Fruit fly (Drosophila melanogaster) whole organism, embryonic: ENCODE measurements around the gene CG5810.

ENCODE experiments used
- Ada2b ChIP-seq: fragments of 200-800 bp; sonication (Bioruptor generic); IDR thresholded peaks from 2 replicates; pipeline ENCODE4 v1.3.6; 2022; ENCODE audit warnings: missing biosample characterization, missing genetic modification characterization
- Asciz ChIP-seq: fragments of 200-800 bp; sonication (Bioruptor generic); optimal IDR thresholded peaks from 2 replicates; lab custom pipeline; 2017; ENCODE audit warnings: missing biosample characterization, mild to moderate bottlenecking, missing genetic modification characterization, missing genetic modification reagents
- BEAF-32 ChIP-seq: fragments of 200-800 bp; sonication (Bioruptor generic); optimal IDR thresholded peaks from 3 replicates; lab custom pipeline; 2017; ENCODE audit warnings: missing biosample characterization, missing genetic modification characterization, mild to moderate bottlenecking, moderate library complexity, missing genetic modification reagents
- Bteb2 ChIP-seq: fragments of 200-800 bp; sonication (Bioruptor generic); optimal IDR thresholded peaks from 2 replicates; lab custom pipeline; 2016; ENCODE audit warnings: missing biosample characterization, missing genetic modification characterization
- CG12942 ChIP-seq: fragments of 200-800 bp; sonication (Bioruptor generic); optimal IDR thresholded peaks from 3 replicates; lab custom pipeline; 2016; ENCODE audit warnings: missing biosample characterization, missing genetic modification characterization
- CG14965 ChIP-seq: fragments of 200-800 bp; sonication (Bioruptor generic); optimal IDR thresholded peaks from 2 replicates; lab custom pipeline; 2016; ENCODE audit warnings: missing biosample characterization, missing genetic modification characterization, borderline replicate concordance
- CG17359 ChIP-seq: fragments of 200-800 bp; sonication (Bioruptor generic); optimal IDR thresholded peaks from 3 replicates; lab custom pipeline; 2018; ENCODE audit warnings: missing biosample characterization, mild to moderate bottlenecking, missing genetic modification characterization, moderate library complexity
- CG18599 ChIP-seq: fragments of 200-800 bp; sonication (Bioruptor generic); optimal IDR thresholded peaks from 3 replicates; lab custom pipeline; 2017; ENCODE audit warnings: missing biosample characterization, missing genetic modification characterization, mild to moderate bottlenecking, moderate library complexity, missing genetic modification reagents
- CG31365 ChIP-seq: fragments of 200-800 bp; sonication (Bioruptor generic); optimal IDR thresholded peaks from 2 replicates; lab custom pipeline; 2018; ENCODE audit warnings: missing biosample characterization, mild to moderate bottlenecking, missing genetic modification characterization
- CG31388 ChIP-seq: fragments of 200-800 bp; sonication (Bioruptor generic); optimal IDR thresholded peaks from 2 replicates; lab custom pipeline; 2016; ENCODE audit warnings: missing biosample characterization, missing genetic modification characterization
- CG6654 ChIP-seq: fragments of 200-800 bp; sonication (Bioruptor generic); optimal IDR thresholded peaks from 2 replicates; lab custom pipeline; 2017; ENCODE audit warnings: missing biosample characterization, mild to moderate bottlenecking, missing genetic modification characterization
- CG9609 ChIP-seq: fragments of 200-800 bp; sonication (Bioruptor generic); optimal IDR thresholded peaks from 3 replicates; lab custom pipeline; 2016; ENCODE audit warnings: missing biosample characterization, missing genetic modification characterization
- CTCF ChIP-seq: fragments of 200-800 bp; sonication (Bioruptor generic); optimal IDR thresholded peaks from 2 replicates; lab custom pipeline; 2017; ENCODE audit warnings: missing biosample characterization, mild to moderate bottlenecking, missing genetic modification characterization, moderate library complexity
- Dek ChIP-seq: fragments of 200-800 bp; sonication (Bioruptor generic); optimal IDR thresholded peaks from 3 replicates; lab custom pipeline; 2019; ENCODE audit warnings: missing biosample characterization, mild to moderate bottlenecking, missing genetic modification characterization, moderate library complexity
- Dll ChIP-seq: fragments of 200-800 bp; sonication (Bioruptor generic); IDR thresholded peaks from 4 replicates; pipeline ENCODE4 v1.3.6; 2022; ENCODE audit warnings: missing biosample characterization, missing genetic modification characterization; ENCODE audit not compliant: partially characterized antibody
- E2f2 ChIP-seq: fragments of 200-800 bp; sonication (Bioruptor generic); IDR thresholded peaks from 2 replicates; pipeline ENCODE4 v1.3.6; 2022; ENCODE audit warnings: missing biosample characterization, missing genetic modification characterization
- H15 ChIP-seq: fragments of 200-800 bp; sonication (Bioruptor generic); IDR thresholded peaks from 3 replicates; pipeline ENCODE4 v1.3.6; 2022; ENCODE audit warnings: missing biosample characterization, missing genetic modification characterization
- H2.0 ChIP-seq: fragments of 200-800 bp; sonication (Bioruptor generic); IDR thresholded peaks from 2 replicates; pipeline ENCODE4 v1.3.6; 2022; ENCODE audit warnings: missing biosample characterization, missing genetic modification characterization
- Hr39 ChIP-seq: fragments of >200 bp; optimal IDR thresholded peaks from 2 replicates; lab custom pipeline; 2017
- Hr51 ChIP-seq, 2 experiments: fragments of 200-800 bp; sonication (Bioruptor generic); optimal IDR thresholded peaks; 2 replicates in 1 of 2; 3 replicates in 1 of 2; lab custom pipeline; 2016 to 2018; ENCODE audit warnings: missing biosample characterization in 2 of 2, missing genetic modification characterization in 2 of 2, mild to moderate bottlenecking in 1 of 2, moderate library complexity in 1 of 2
- Mad ChIP-seq: fragments of 200-800 bp; sonication (Bioruptor generic); optimal IDR thresholded peaks from 2 replicates; lab custom pipeline; 2016; ENCODE audit warnings: missing biosample characterization, missing genetic modification characterization
- Mrtf ChIP-seq: fragments of 200-800 bp; sonication (Bioruptor generic); IDR thresholded peaks from 3 replicates; pipeline ENCODE4 v1.3.6; 2022; ENCODE audit warnings: missing biosample characterization, missing genetic modification characterization
- NFAT ChIP-seq: fragments of 200-800 bp; sonication (Bioruptor generic); IDR thresholded peaks from 2 replicates; pipeline ENCODE4 v1.3.6; 2022; ENCODE audit warnings: missing biosample characterization, missing genetic modification characterization
- NfI ChIP-seq: fragments of 200-800 bp; sonication (Bioruptor generic); optimal IDR thresholded peaks from 3 replicates; lab custom pipeline; 2018; ENCODE audit warnings: missing biosample characterization, mild to moderate bottlenecking, missing genetic modification characterization, moderate library complexity
- Six4 ChIP-seq: fragments of 200-800 bp; sonication (Bioruptor generic); optimal IDR thresholded peaks from 2 replicates; lab custom pipeline; 2016; ENCODE audit warnings: missing biosample characterization, missing genetic modification characterization
- Sox100B ChIP-seq: fragments of 200-800 bp; sonication (Bioruptor generic); optimal IDR thresholded peaks from 3 replicates; lab custom pipeline; 2018; ENCODE audit warnings: missing biosample characterization, mild to moderate bottlenecking, missing genetic modification characterization
- Taf1 ChIP-seq: fragments of 200-800 bp; sonication (Bioruptor generic); IDR thresholded peaks from 2 replicates; pipeline ENCODE4 v1.3.6; 2022; ENCODE audit warnings: missing biosample characterization, missing genetic modification characterization
- Xrp1 ChIP-seq: fragments of 200-800 bp; sonication (Bioruptor generic); IDR thresholded peaks from 2 replicates; pipeline ENCODE4 v1.3.6; 2022; ENCODE audit warnings: missing biosample characterization, missing genetic modification characterization
- al ChIP-seq: fragments of 200-800 bp; sonication (Bioruptor generic); IDR thresholded peaks from 2 replicates; pipeline ENCODE4 v1.3.6; 2022; ENCODE audit warnings: missing biosample characterization, missing genetic modification characterization
- cad ChIP-seq: fragments of >200 bp; optimal IDR thresholded peaks from 2 replicates; lab custom pipeline; 2017; ENCODE audit warnings: missing biosample characterization, missing genetic modification characterization
- cg ChIP-seq: fragments of 200-800 bp; sonication (Bioruptor generic); optimal IDR thresholded peaks from 3 replicates; lab custom pipeline; 2019; ENCODE audit warnings: missing biosample characterization, mild to moderate bottlenecking, missing genetic modification characterization, moderate library complexity
- crp ChIP-seq, 2 experiments: fragments of 200-800 bp; sonication (Bioruptor generic); optimal IDR thresholded peaks; 2 replicates in 1 of 2; 3 replicates in 1 of 2; lab custom pipeline; 2017; ENCODE audit warnings: missing biosample characterization in 2 of 2, missing genetic modification characterization in 2 of 2, mild to moderate bottlenecking in 1 of 2, moderate library complexity in 1 of 2
- esg ChIP-seq: fragments of 200-800 bp; sonication (Bioruptor generic); conservative IDR thresholded peaks from 2 replicates; pipeline ENCODE4 v1.3.6; 2022; ENCODE audit warnings: missing biosample characterization, missing genetic modification characterization
- fd102C ChIP-seq: fragments of 200-800 bp; sonication (Bioruptor generic); optimal IDR thresholded peaks from 2 replicates; lab custom pipeline; 2018; ENCODE audit warnings: missing biosample characterization, mild to moderate bottlenecking, missing genetic modification characterization, moderate library complexity
- ftz-f1 ChIP-seq: fragments of 200-800 bp; sonication (Bioruptor generic); optimal IDR thresholded peaks from 2 replicates; lab custom pipeline; 2016; ENCODE audit warnings: missing biosample characterization, missing genetic modification characterization
- gcm2 ChIP-seq: fragments of 200-800 bp; sonication (Bioruptor generic); optimal IDR thresholded peaks from 2 replicates; lab custom pipeline; 2016; ENCODE audit warnings: missing biosample characterization, missing genetic modification characterization
- her ChIP-seq: fragments of 200-800 bp; sonication (Bioruptor generic); optimal IDR thresholded peaks from 2 replicates; lab custom pipeline; 2016; ENCODE audit warnings: missing biosample characterization, missing genetic modification characterization
- hth ChIP-seq: fragments of >200 bp; optimal IDR thresholded peaks from 2 replicates; lab custom pipeline; 2017; ENCODE audit warnings: inconsistent platforms
- lab ChIP-seq: fragments of 200-800 bp; sonication (Bioruptor generic); optimal IDR thresholded peaks from 3 replicates; lab custom pipeline; 2017; ENCODE audit warnings: missing biosample characterization, missing genetic modification characterization, mild to moderate bottlenecking, moderate library complexity, missing genetic modification reagents
- mld ChIP-seq: fragments of 200-800 bp; sonication (Bioruptor generic); IDR thresholded peaks from 3 replicates; pipeline ENCODE4 v1.3.6; 2022; ENCODE audit warnings: missing biosample characterization, missing genetic modification characterization; ENCODE audit not compliant: partially characterized antibody
- oc ChIP-seq: fragments of 200-800 bp; sonication (Bioruptor generic); optimal IDR thresholded peaks from 2 replicates; lab custom pipeline; 2018; ENCODE audit warnings: missing biosample characterization, mild to moderate bottlenecking, missing genetic modification characterization, moderate library complexity
- pum ChIP-seq: fragments of 200-800 bp; sonication (Bioruptor generic); optimal IDR thresholded peaks from 2 replicates; lab custom pipeline; 2016; ENCODE audit warnings: missing biosample characterization, missing genetic modification characterization
- row ChIP-seq: fragments of 200-800 bp; sonication (Bioruptor generic); IDR thresholded peaks from 3 replicates; pipeline ENCODE4 v1.3.6; 2022; ENCODE audit warnings: missing biosample characterization, missing genetic modification characterization
- schlank ChIP-seq: fragments of 200-800 bp; sonication (Bioruptor generic); optimal IDR thresholded peaks from 2 replicates; lab custom pipeline; 2018; ENCODE audit warnings: missing biosample characterization, mild to moderate bottlenecking, missing genetic modification characterization
- seq ChIP-seq: fragments of 200-800 bp; sonication (Bioruptor generic); IDR thresholded peaks from 2 replicates; pipeline ENCODE4 v1.3.6; 2022; ENCODE audit warnings: missing biosample characterization, missing genetic modification characterization
- sim ChIP-seq: fragments of 200-800 bp; sonication (Bioruptor generic); IDR thresholded peaks from 2 replicates; pipeline ENCODE4 v1.3.6; 2022; ENCODE audit warnings: missing biosample characterization, missing genetic modification characterization
- so ChIP-seq: fragments of 200-800 bp; sonication (Bioruptor generic); IDR thresholded peaks from 3 replicates; pipeline ENCODE4 v1.3.6; 2022; ENCODE audit warnings: missing biosample characterization, missing genetic modification characterization
- vfl ChIP-seq: fragments of 200-800 bp; sonication (Bioruptor generic); optimal IDR thresholded peaks from 2 replicates; lab custom pipeline; 2016; ENCODE audit warnings: missing biosample characterization, missing genetic modification characterization
- wor ChIP-seq: fragments of 200-800 bp; sonication (Bioruptor generic); IDR thresholded peaks from 2 replicates; pipeline ENCODE4 v1.3.6; 2022; ENCODE audit warnings: missing biosample characterization, missing genetic modification characterization
- zen ChIP-seq: fragments of 200-800 bp; sonication (Bioruptor generic); optimal IDR thresholded peaks from 3 replicates; lab custom pipeline; 2018; ENCODE audit warnings: missing biosample characterization, mild to moderate bottlenecking, missing genetic modification characterization, moderate library complexity
- zf30C ChIP-seq: fragments of 200-800 bp; sonication (Bioruptor generic); optimal IDR thresholded peaks from 3 replicates; lab custom pipeline; 2018; ENCODE audit warnings: missing biosample characterization, mild to moderate bottlenecking, missing genetic modification characterization

CG5810 gene

DNA sequence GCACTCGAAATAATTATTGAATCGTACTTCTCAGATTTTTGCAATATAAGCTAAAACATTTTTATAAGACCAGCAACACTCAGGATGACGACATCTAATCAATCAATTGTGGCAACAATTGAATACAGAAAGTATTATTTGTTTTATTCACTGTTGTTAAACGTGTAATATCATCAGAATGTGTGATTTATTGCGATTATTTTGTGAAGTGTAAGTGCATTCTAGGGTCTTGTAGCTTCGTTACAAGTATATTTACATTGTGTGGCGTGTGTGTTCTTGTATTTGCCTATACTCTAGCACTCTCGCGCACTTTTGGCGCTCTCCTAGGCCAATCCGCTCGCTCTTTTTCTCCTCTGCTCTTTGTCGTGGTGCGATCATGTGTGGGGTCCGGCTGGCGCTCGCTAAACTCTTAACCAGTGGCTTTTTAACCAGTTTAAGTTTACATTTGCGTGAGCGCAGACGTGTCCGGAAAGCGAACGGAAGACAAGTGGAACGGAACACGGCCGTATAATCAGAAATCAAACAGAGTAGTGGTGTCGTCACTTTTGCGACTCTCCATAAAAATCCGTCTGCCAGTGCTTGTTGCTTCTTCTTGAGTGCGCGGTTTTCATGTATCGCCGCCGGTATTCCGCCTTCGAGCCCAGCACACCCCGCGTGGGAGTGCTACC is 41.1 kb downstream of the CG5810 start (continued):
- TF ChIP-seq NfI (GFP tag; lab: Kevin White, UChicago) (peak; percentile 86), Dll (no peak), Mrtf (peak; percentile 70; the same call in 1 of the 3 replicates), Xrp1 (peak; percentile 77), Sox100B (GFP tag; lab: Kevin White, UChicago) (peak; percentile 89), vfl (peak; percentile 6), wor (peak; percentile 86), zf30C (GFP tag; lab: Kevin White, UChicago) (peak; percentile 75), cg (GFP tag; lab: Kevin White, UChicago) (peak; percentile 24), H2.0 (peak; percentile 66), sim (GFP tag; lab: Robert Waterston, UW) (peak; percentile 24; the same call in 1 of the 2 replicates), fd102C (GFP tag; lab: Kevin White, UChicago) (no peak), mld (GFP tag; lab: Robert Waterston, UW) (no peak), Mad (peak; percentile 58), zen (tag; lab: Kevin White, UChicago) (peak; percentile 62), Six4 (GFP tag; lab: Kevin White, UChicago) (peak; percentile 61), BEAF-32 (GFP tag; lab: Kevin White, UChicago) (no peak), Ada2b (GFP tag; lab: Robert Waterston, UW) (peak; percentile 85), gcm2 (peak; percentile 83), al (no peak), so (peak; percentile 70), row (GFP tag; lab: Robert Waterston, UW) (peak; percentile 86), Taf1 (GFP tag; lab: Robert Waterston, UW) (no peak), CG18599 (peak; percentile 67), esg (GFP tag; lab: Robert Waterston, UW) (peak; percentile 60), hth (lab: Kevin White, UChicago) (no peak), CG6654 (GFP tag; lab: Kevin White, UChicago) (peak; percentile 81), ftz-f1 (GFP tag; lab: Kevin White, UChicago) (no peak), pum (peak; percentile 82), H15 (peak; percentile 77), Hr51 (GFP tag; optimal IDR thresholded peaks at IDR 0.05; lab: Kevin White, UChicago) (peak; percentile 58 to 90), Asciz (GFP tag; lab: Kevin White, UChicago) (peak; percentile 86), E2f2 (no peak), Bteb2 (peak; percentile 69), schlank (no peak), her (peak; percentile 80), Hr39 (lab: Kevin White, UChicago) (no peak), Dek (tag; lab: Kevin White, UChicago) (peak; percentile 50), CG12942 (GFP tag; lab: Kevin White, UChicago) (peak; percentile 60), cad (no peak), CG31365 (tag; lab: Kevin White, UChicago) (peak; percentile 72), CG31388 (GFP tag; lab: Kevin White, UChicago) (peak; percentile 58), seq (GFP tag; lab: Robert Waterston, UW) (peak; percentile 59; the same call in 1 of the 2 replicates), lab (peak; percentile 84), CTCF (GFP tag; lab: Kevin White, UChicago) (peak; percentile 42), crp (GFP tag; optimal IDR thresholded peaks at IDR 0.05; lab: Kevin White, UChicago) (peak in 1 of 2 experiments; percentile 49), CG9609 (GFP tag; lab: Kevin White, UChicago) (peak; percentile 77), CG14965 (GFP tag; lab: Kevin White, UChicago) (no peak), NFAT (GFP tag; lab: Robert Waterston, UW) (no peak), CG17359 (tag; lab: Kevin White, UChicago) (peak; percentile 90), oc (tag; lab: Kevin White, UChicago) (peak; percentile 86)
